Worm (Caenorhabditis elegans) whole organism, L4 larva: Measurements from ENCODE around the gene Y55B1AR.2.

ENCODE experiments used
- D1046.2 ChIP-seq: fragments of 200-800 bp; sonication (Bioruptor generic); IDR thresholded peaks from 2 replicates; pipeline ENCODE4 v1.3.6; 2022; ENCODE audit warnings: missing genetic modification characterization, missing compliant biosample characterization
- F37D6.2 ChIP-seq: sonication (generic microtip); optimal IDR thresholded peaks from 2 replicates; lab custom pipeline; 2016; ENCODE audit warnings: mild to moderate bottlenecking, missing genetic modification characterization, missing compliant biosample characterization
- R02D3.7 ChIP-seq: fragments of 150-350 bp; sonication (generic microtip); optimal IDR thresholded peaks from 3 replicates; lab custom pipeline; 2014; ENCODE audit warnings: missing biosample characterization, missing genetic modification characterization
- Y105C5A.15 ChIP-seq: fragments of 200-800 bp; sonication (Bioruptor generic); IDR thresholded peaks from 2 replicates; pipeline ENCODE4 v1.3.6; 2022; ENCODE audit warnings: missing genetic modification characterization, missing compliant biosample characterization
- Y48G9A.11 ChIP-seq: fragments of 200-800 bp; sonication (Bioruptor generic); IDR thresholded peaks from 2 replicates; pipeline ENCODE4 v1.3.6; 2022; ENCODE audit warnings: missing genetic modification reagents, missing genetic modification characterization, missing compliant biosample characterization
- Y75B8A.6 ChIP-seq: fragments of 200-800 bp; sonication (Bioruptor generic); IDR thresholded peaks from 2 replicates; pipeline ENCODE4 v1.3.6; 2022; ENCODE audit warnings: missing genetic modification reagents, missing genetic modification characterization, missing compliant biosample characterization
- cey-2 ChIP-seq: sonication (generic microtip); optimal IDR thresholded peaks from 3 replicates; lab custom pipeline; 2017; ENCODE audit warnings: missing genetic modification characterization, mild to moderate bottlenecking, missing compliant biosample characterization, antibody characterized with exemption, borderline replicate concordance; ENCODE audit not compliant: insufficient read depth
- daf-12 ChIP-seq: fragments of 150-350 bp; optimal IDR thresholded peaks from 2 replicates; lab custom pipeline; 2014; ENCODE audit warnings: missing biosample characterization, missing genetic modification reagents, missing genetic modification characterization
- daf-16 ChIP-seq, 3 experiments: sonication (generic microtip); optimal IDR thresholded peaks; 2 replicates each; lab custom pipeline; 2016 to 2017; ENCODE audit warnings: missing genetic modification characterization in 3 of 3, missing genetic modification reagents in 3 of 3, mild to moderate bottlenecking in 2 of 3, missing compliant biosample characterization in 2 of 3, missing biosample characterization in 1 of 3, moderate library complexity in 1 of 3
- daf-8 ChIP-seq: fragments of 200-800 bp; sonication (Bioruptor generic); IDR thresholded peaks from 2 replicates; pipeline ENCODE4 v1.3.6; 2022; ENCODE audit warnings: missing genetic modification characterization, missing compliant biosample characterization
- dmd-8 ChIP-seq: fragments of 200-800 bp; sonication (Bioruptor generic); IDR thresholded peaks from 2 replicates; pipeline ENCODE4 v1.3.6; 2022; ENCODE audit warnings: missing genetic modification characterization, missing compliant biosample characterization
- dpl-1 ChIP-seq: fragments of 150-350 bp; optimal IDR thresholded peaks from 2 replicates; lab custom pipeline; 2014; ENCODE audit warnings: missing biosample characterization, missing genetic modification reagents, missing genetic modification characterization
- dve-1 ChIP-seq: sonication (generic microtip); optimal IDR thresholded peaks from 2 replicates; lab custom pipeline; 2017; ENCODE audit warnings: antibody characterized with exemption, mild to moderate bottlenecking, missing genetic modification characterization, missing compliant biosample characterization; ENCODE audit not compliant: insufficient read depth
- egl-27 ChIP-seq: sonication (generic microtip); optimal IDR thresholded peaks from 3 replicates; lab custom pipeline; 2017; ENCODE audit warnings: missing biosample characterization, missing genetic modification reagents, missing genetic modification characterization
- egl-43 ChIP-seq: fragments of 200-800 bp; sonication (Bioruptor generic); IDR thresholded peaks from 2 replicates; pipeline ENCODE4 v1.3.6; 2022; ENCODE audit warnings: missing genetic modification reagents, missing genetic modification characterization, missing compliant biosample characterization
- fkh-10 ChIP-seq: fragments of 150-350 bp; optimal IDR thresholded peaks from 2 replicates; lab custom pipeline; 2014; ENCODE audit warnings: missing biosample characterization, missing genetic modification reagents, missing genetic modification characterization
- gei-8 ChIP-seq: fragments of 200-800 bp; sonication (Bioruptor generic); optimal IDR thresholded peaks from 2 replicates; lab custom pipeline; 2018; ENCODE audit warnings: mild to moderate bottlenecking, missing genetic modification characterization, missing compliant biosample characterization
- hif-1 ChIP-seq, 2 experiments: sonication (generic microtip); optimal IDR thresholded peaks; 2 replicates each; lab custom pipeline; 2016 to 2017; ENCODE audit warnings: missing compliant biosample characterization in 2 of 2, missing genetic modification characterization in 2 of 2, missing genetic modification reagents in 2 of 2, missing genotype in 2 of 2, mild to moderate bottlenecking in 1 of 2
- hmg-1.1 ChIP-seq: fragments of 200-800 bp; sonication (Bioruptor generic); IDR thresholded peaks from 2 replicates; pipeline ENCODE4 v1.3.6; 2022; ENCODE audit warnings: missing genetic modification reagents, missing genetic modification characterization, missing compliant biosample characterization
- lim-7 ChIP-seq: fragments of 200-800 bp; sonication (Bioruptor generic); IDR thresholded peaks from 2 replicates; pipeline ENCODE4 v1.3.6; 2022; ENCODE audit warnings: missing genetic modification characterization, missing compliant biosample characterization
- lin-15B ChIP-seq: fragments of 150-350 bp; sonication (generic microtip); optimal IDR thresholded peaks from 3 replicates; lab custom pipeline; 2014; ENCODE audit warnings: missing biosample characterization, missing genetic modification characterization
- lin-38 ChIP-seq: fragments of 200-800 bp; sonication (Bioruptor generic); IDR thresholded peaks from 2 replicates; pipeline ENCODE4 v1.3.6; 2022; ENCODE audit warnings: missing genetic modification reagents, missing genetic modification characterization, missing compliant biosample characterization
- mdl-1 ChIP-seq, 2 experiments: fragments of 150-350 bp in 1 of 2; sonication (generic microtip) in 1 of 2; optimal IDR thresholded peaks; 2 replicates each; lab custom pipeline; 2014 to 2017; ENCODE audit warnings: missing biosample characterization in 2 of 2, missing genetic modification characterization in 2 of 2
- mep-1 ChIP-seq: fragments of 150-350 bp; sonication (generic microtip); optimal IDR thresholded peaks from 3 replicates; lab custom pipeline; 2014; ENCODE audit warnings: missing biosample characterization, missing genetic modification characterization
- nhr-11 ChIP-seq: fragments of 150-350 bp; optimal IDR thresholded peaks from 2 replicates; lab custom pipeline; 2014; ENCODE audit warnings: missing biosample characterization, missing genetic modification characterization
- nhr-111 ChIP-seq: fragments of 200-800 bp; sonication (Bioruptor generic); optimal IDR thresholded peaks from 2 replicates; lab custom pipeline; 2018; ENCODE audit warnings: mild to moderate bottlenecking, missing genetic modification characterization, missing compliant biosample characterization
- nhr-237 ChIP-seq: sonication (generic microtip); optimal IDR thresholded peaks from 2 replicates; lab custom pipeline; 2017; ENCODE audit warnings: missing biosample characterization, missing genetic modification characterization
- nhr-42 ChIP-seq: fragments of 200-800 bp; sonication (Bioruptor generic); IDR thresholded peaks from 2 replicates; pipeline ENCODE4 v1.3.6; 2022; ENCODE audit warnings: missing genetic modification characterization, missing compliant biosample characterization
- pha-4 ChIP-seq, 2 experiments: fragments of 150-350 bp in 1 of 2; fragments of 200-800 bp in 1 of 2; sonication (Bioruptor generic) in 1 of 2; IDR thresholded peaks in 1 of 2; optimal IDR thresholded peaks in 1 of 2; 2 replicates each; pipeline versions ENCODE4 v1.3.6 to Lab custom; 2014 to 2022; ENCODE audit warnings: missing genetic modification characterization in 2 of 2, missing genetic modification reagents in 2 of 2, missing biosample characterization in 1 of 2, missing compliant biosample characterization in 1 of 2
- pqm-1 ChIP-seq: sonication (generic microtip); optimal IDR thresholded peaks from 2 replicates; lab custom pipeline; 2017; ENCODE audit warnings: missing biosample characterization, missing genetic modification characterization
- rbr-2 ChIP-seq: sonication (generic microtip); optimal IDR thresholded peaks from 2 replicates; lab custom pipeline; 2016; ENCODE audit warnings: missing genotype, missing genetic modification characterization, missing compliant biosample characterization
- skn-1 ChIP-seq: fragments of 150-350 bp; optimal IDR thresholded peaks from 2 replicates; lab custom pipeline; 2014; ENCODE audit warnings: missing biosample characterization, missing genetic modification characterization
- snpc-4 ChIP-seq: fragments of 150-350 bp; optimal IDR thresholded peaks from 2 replicates; lab custom pipeline; 2014; ENCODE audit warnings: missing biosample characterization, missing genetic modification characterization
- unc-62 ChIP-seq, 3 experiments: fragments of 150-350 bp in 1 of 3; sonication (generic microtip); optimal IDR thresholded peaks in 2 of 3; peaks in 1 of 3; 1 replicate in 1 of 3; 2 replicates in 2 of 3; lab custom pipeline; 2014 to 2017; ENCODE audit warnings: missing biosample characterization in 3 of 3, missing genetic modification characterization in 3 of 3, missing genetic modification reagents in 3 of 3, missing genotype in 1 of 3
- vab-7 ChIP-seq: fragments of 200-800 bp; sonication (Bioruptor generic); IDR thresholded peaks from 2 replicates; pipeline ENCODE4 v1.3.6; 2022; ENCODE audit warnings: missing genetic modification reagents, missing genetic modification characterization, missing compliant biosample characterization
- zfp-3 ChIP-seq: fragments of 200-800 bp; sonication (Bioruptor generic); conservative IDR thresholded peaks from 2 replicates; pipeline ENCODE4 v1.3.6; 2022; ENCODE audit warnings: missing genetic modification reagents, missing genetic modification characterization, missing compliant biosample characterization
- zip-11 ChIP-seq: fragments of 200-800 bp; sonication (Bioruptor generic); IDR thresholded peaks from 2 replicates; pipeline ENCODE4 v1.3.6; 2022; ENCODE audit warnings: missing genetic modification characterization, missing compliant biosample characterization
- zip-2 ChIP-seq: fragments of 150-350 bp; optimal IDR thresholded peaks from 2 replicates; lab custom pipeline; 2014; ENCODE audit warnings: missing biosample characterization, missing genetic modification characterization
- ztf-11 ChIP-seq: fragments of 150-350 bp; optimal IDR thresholded peaks from 2 replicates; lab custom pipeline; 2014; ENCODE audit warnings: missing biosample characterization, missing genetic modification characterization

Y55B1AR.2 gene

ce11 chrIII:647248-647647 lies 48.7 kb upstream of the Y55B1AR.2 start (continued):
- TF ChIP-seq skn-1 (tag; lab: Kevin White, UChicago): no peak
- TF ChIP-seq egl-27 (tag; lab: Kevin White, UChicago): no peak
- no peak for TF ChIP-seq zfp-3 (GFP tag; lab: Robert Waterston, UW)
- no peak for TF ChIP-seq nhr-237
- no peak for TF ChIP-seq zip-2 (tag; lab: Kevin White, UChicago)
- no peak for TF ChIP-seq mdl-1 (tag; optimal IDR thresholded peaks at IDR 0.05; lab: Kevin White, UChicago)
- TF ChIP-seq D1046.2 (GFP tag; lab: Robert Waterston, UW): no peak
- TF ChIP-seq zip-11 (GFP tag; lab: Robert Waterston, UW): no peak
- no peak for TF ChIP-seq lim-7 (GFP tag; lab: Robert Waterston, UW)
- no peak for TF ChIP-seq lin-15B
- TF ChIP-seq cey-2 (tag; lab: Kevin White, UChicago): no peak
- TF ChIP-seq pqm-1 (tag; lab: Kevin White, UChicago): no peak
- TF ChIP-seq Y48G9A.11 (GFP tag; lab: Robert Waterston, UW): no peak
- TF ChIP-seq dmd-8 (GFP tag; lab: Robert Waterston, UW): no peak
- no peak for TF ChIP-seq R02D3.7 (tag; lab: Kevin White, UChicago)
- no peak for TF ChIP-seq nhr-42 (GFP tag; lab: Robert Waterston, UW)
- TF ChIP-seq, all 104 proteins: peak for 8

ce11 chrIII:646454-646853 lies 47.9 kb upstream of the Y55B1AR.2 start, which contains the start of gene orai-1:
Gene orai-1, plus strand, starts transcription at chrIII:646754.
- TF ChIP-seq ztf-11 (tag; lab: Kevin White, UChicago) (no peak), unc-62 (GFP tag; optimal IDR thresholded peaks at IDR 0.05 in 1 of 2; lab: Kevin White, UChicago) (peak in 1 of 2 experiments; percentile 23), unc-62 (tag; optimal IDR thresholded peaks at IDR 0.05; lab: Kevin White, UChicago) (no peak), gei-8 (GFP tag; lab: Kevin White, UChicago) (peak; percentile 8), lin-38 (GFP tag; lab: Robert Waterston, UW) (peak; percentile 59), zip-2 (tag; lab: Kevin White, UChicago) (no peak), egl-43 (GFP tag; lab: Robert Waterston, UW) (no peak)

DNA sequence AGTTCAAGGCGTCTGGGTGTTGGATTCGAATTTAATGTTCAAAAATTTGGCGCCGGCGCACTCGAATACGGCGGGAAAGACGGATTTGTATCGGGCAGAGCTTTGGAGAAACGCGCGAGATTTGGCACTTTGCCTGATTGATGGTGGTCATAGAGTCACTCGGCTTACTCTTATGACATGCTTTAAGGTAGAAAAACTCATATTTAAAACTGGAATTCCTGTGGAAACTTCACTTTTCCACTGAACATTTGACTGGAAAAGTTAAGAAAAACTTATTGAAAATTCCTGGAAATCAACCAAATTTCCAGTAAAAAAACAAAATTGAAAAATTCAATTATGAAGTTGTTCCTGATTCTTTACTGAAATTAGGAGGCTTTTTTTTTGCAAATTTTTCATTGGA lies 46.1 kb upstream of the Y55B1AR.2 start:
- TF ChIP-seq nhr-11 (tag; lab: Kevin White, UChicago) (no peak), F37D6.2 (tag; lab: Kevin White, UChicago) (no peak), unc-62 (GFP tag; optimal IDR thresholded peaks at IDR 0.05 in 1 of 2; lab: Kevin White, UChicago) (peak in 1 of 2 experiments; percentile 57), unc-62 (tag; optimal IDR thresholded peaks at IDR 0.05; lab: Kevin White, UChicago) (no peak)

DNA sequence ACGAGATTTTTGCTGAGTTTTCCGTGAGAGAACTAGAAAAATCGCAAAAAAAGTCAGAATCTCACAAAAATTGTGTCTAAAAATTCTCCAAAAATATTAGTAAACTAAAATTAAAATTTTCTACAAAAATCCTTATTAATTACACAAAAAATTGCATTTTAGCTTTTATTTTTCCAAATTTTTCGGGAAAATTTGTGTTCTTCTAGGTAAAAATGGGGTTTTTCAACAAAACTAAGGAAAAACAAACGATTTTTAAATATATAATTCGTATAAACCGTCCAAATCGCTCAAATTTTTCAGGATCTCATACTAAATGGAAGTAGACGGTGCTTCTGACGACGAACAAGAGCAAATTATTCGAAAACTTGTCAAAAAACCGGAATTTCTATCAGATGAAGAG lies 43.2 kb upstream of the Y55B1AR.2 start, which contains the start of gene W06E11.1:
Gene W06E11.1 (plus strand): TSS at position 301 of the 400 bp plus-strand sequence.
- TF ChIP-seq Y105C5A.15: no peak
- peak; percentile 38 for TF ChIP-seq lin-38 (GFP tag; lab: Robert Waterston, UW)
- no peak for TF ChIP-seq egl-43 (GFP tag; lab: Robert Waterston, UW)
- no peak for TF ChIP-seq vab-7 (GFP tag; lab: Robert Waterston, UW)
- TF ChIP-seq daf-12 (tag; lab: Kevin White, UChicago): no peak
- no peak for TF ChIP-seq daf-8 (GFP tag; lab: Robert Waterston, UW)
- TF ChIP-seq nhr-111 (GFP tag; lab: Kevin White, UChicago): no peak
- TF ChIP-seq, all 104 proteins: peak for 1

- TF ChIP-seq mdl-1 (tag; optimal IDR thresholded peaks at IDR 0.05; lab: Kevin White, UChicago) (peak in 1 of 2 experiments; percentile 27), nhr-11 (tag; lab: Kevin White, UChicago) (peak; percentile 44), daf-16 (GFP tag; optimal IDR thresholded peaks at IDR 0.05; lab: Kevin White, UChicago) (no peak), daf-16 (tag; optimal IDR thresholded peaks at IDR 0.05; lab: Kevin White, UChicago) (peak; percentile 32), dpl-1 (GFP tag; lab: Kevin White, UChicago) (peak; percentile 43), nhr-111 (GFP tag; lab: Kevin White, UChicago) (no peak), gei-8 (GFP tag; lab: Kevin White, UChicago) (no peak), lin-38 (GFP tag; lab: Robert Waterston, UW) (peak; percentile 97), rbr-2 (tag; lab: Kevin White, UChicago) (peak; percentile 76), D1046.2 (GFP tag; lab: Robert Waterston, UW) (no peak), pha-4 (GFP tag; IDR thresholded peaks at IDR 0.05; lab: Robert Waterston, UW) (peak; percentile 38; the same call in 1 of the 2 replicates), pha-4 (tag; optimal IDR thresholded peaks at IDR 0.05; lab: Kevin White, UChicago) (no peak), fkh-10 (peak; percentile 62), mep-1 (peak; percentile 78), hmg-1.1 (GFP tag; lab: Robert Waterston, UW) (peak; percentile 55; the same call in 1 of the 2 replicates), vab-7 (GFP tag; lab: Robert Waterston, UW) (peak; percentile 62; the same call in 1 of the 2 replicates), hif-1 (tag; optimal IDR thresholded peaks at IDR 0.05; lab: Kevin White, UChicago) (peak in 1 of 2 experiments; percentile 91), Y75B8A.6 (GFP tag; lab: Robert Waterston, UW) (no peak), snpc-4 (tag; lab: Kevin White, UChicago) (no peak), dve-1 (tag; lab: Kevin White, UChicago) (peak; percentile 47)
Observed at ce11 chrIII:640198-640803, 41.7 kb upstream of the Y55B1AR.2 start, which contains the start of the genes tag-266 and tag-267. Gene tag-266, minus strand, starts transcription at chrIII:640226. Gene tag-267, plus strand, starts transcription at chrIII:640790.
